Fruit fly (Drosophila melanogaster) whole organism, embryonic: ENCODE data around the gene Pde6.

Source experiments
- CG10209 ChIP-seq: fragments of 200-800 bp; sonication (Bioruptor generic); optimal IDR thresholded peaks from 3 replicates; lab custom pipeline; 2017; ENCODE audit warnings: missing biosample characterization, mild to moderate bottlenecking, missing genetic modification characterization, missing genetic modification reagents
- CG1024 ChIP-seq: fragments of 200-800 bp; sonication (Bioruptor generic); IDR thresholded peaks from 2 replicates; pipeline ENCODE4 v1.3.6; 2022; ENCODE audit warnings: missing biosample characterization, missing genetic modification characterization
- CG10274 ChIP-seq: fragments of 200-800 bp; sonication (Bioruptor generic); optimal IDR thresholded peaks from 3 replicates; lab custom pipeline; 2017; ENCODE audit warnings: missing biosample characterization, mild to moderate bottlenecking, missing genetic modification characterization
- CG12071 ChIP-seq: fragments of 200-800 bp; sonication (Bioruptor generic); optimal IDR thresholded peaks from 3 replicates; lab custom pipeline; 2018; ENCODE audit warnings: missing biosample characterization, mild to moderate bottlenecking, missing genetic modification characterization
- CG12155 ChIP-seq: fragments of 200-800 bp; sonication (Bioruptor generic); optimal IDR thresholded peaks from 3 replicates; lab custom pipeline; 2016; ENCODE audit warnings: missing biosample characterization, missing genetic modification characterization
- CG12236 ChIP-seq: fragments of 200-800 bp; sonication (Bioruptor generic); optimal IDR thresholded peaks from 2 replicates; lab custom pipeline; 2016; ENCODE audit warnings: missing biosample characterization, missing genetic modification characterization
- CG12659 ChIP-seq: fragments of 200-800 bp; sonication (Bioruptor generic); optimal IDR thresholded peaks from 3 replicates; lab custom pipeline; 2017; ENCODE audit warnings: mild to moderate bottlenecking, missing biosample characterization, missing genetic modification reagents, missing genetic modification characterization
- CG12942 ChIP-seq: fragments of 200-800 bp; sonication (Bioruptor generic); optimal IDR thresholded peaks from 3 replicates; lab custom pipeline; 2016; ENCODE audit warnings: missing biosample characterization, missing genetic modification characterization
- CG13624 ChIP-seq: fragments of 200-800 bp; sonication (Bioruptor generic); optimal IDR thresholded peaks from 2 replicates; lab custom pipeline; 2016; ENCODE audit warnings: missing biosample characterization, missing genetic modification characterization
- CG15073 ChIP-seq: fragments of 200-800 bp; sonication (Bioruptor generic); optimal IDR thresholded peaks from 2 replicates; lab custom pipeline; 2016; ENCODE audit warnings: missing biosample characterization, missing genetic modification characterization
- CG16779 ChIP-seq: fragments of 200-800 bp; sonication (Bioruptor generic); IDR thresholded peaks from 2 replicates; pipeline ENCODE4 v1.3.6; 2022; ENCODE audit warnings: missing biosample characterization, missing genetic modification characterization
- CG16815 ChIP-seq: fragments of 200-800 bp; sonication (Bioruptor generic); optimal IDR thresholded peaks from 3 replicates; lab custom pipeline; 2017; ENCODE audit warnings: missing biosample characterization, mild to moderate bottlenecking, missing genetic modification characterization
- CG17385 ChIP-seq: fragments of 200-800 bp; sonication (Bioruptor generic); optimal IDR thresholded peaks from 3 replicates; lab custom pipeline; 2018; ENCODE audit warnings: missing biosample characterization, mild to moderate bottlenecking, missing genetic modification characterization
- CG30403 ChIP-seq: fragments of 200-800 bp; sonication (Bioruptor generic); optimal IDR thresholded peaks from 3 replicates; lab custom pipeline; 2016; ENCODE audit warnings: missing biosample characterization, missing genetic modification characterization
- CG31365 ChIP-seq: fragments of 200-800 bp; sonication (Bioruptor generic); optimal IDR thresholded peaks from 2 replicates; lab custom pipeline; 2018; ENCODE audit warnings: missing biosample characterization, mild to moderate bottlenecking, missing genetic modification characterization
- CG32767 ChIP-seq: fragments of 200-800 bp; sonication (Bioruptor generic); IDR thresholded peaks from 2 replicates; pipeline ENCODE4 v1.3.6; 2022; ENCODE audit warnings: missing biosample characterization, missing genetic modification characterization
- CG3281 ChIP-seq: fragments of 200-800 bp; sonication (Bioruptor generic); optimal IDR thresholded peaks from 3 replicates; lab custom pipeline; 2017; ENCODE audit warnings: missing biosample characterization, mild to moderate bottlenecking, missing genetic modification characterization
- CG4282 ChIP-seq: fragments of 200-800 bp; sonication (Bioruptor generic); optimal IDR thresholded peaks from 2 replicates; lab custom pipeline; 2016; ENCODE audit warnings: missing biosample characterization, missing genetic modification characterization
- CG4707 ChIP-seq: fragments of 200-800 bp; sonication (Bioruptor generic); optimal IDR thresholded peaks from 2 replicates; lab custom pipeline; 2018; ENCODE audit warnings: missing biosample characterization, mild to moderate bottlenecking, missing genetic modification characterization, moderate library complexity
- CG4820 ChIP-seq: fragments of 200-800 bp; sonication (Bioruptor generic); optimal IDR thresholded peaks from 3 replicates; lab custom pipeline; 2016; ENCODE audit warnings: missing biosample characterization, missing genetic modification characterization
- CG5953 ChIP-seq: fragments of 200-800 bp; sonication (Bioruptor generic); IDR thresholded peaks from 2 replicates; pipeline ENCODE4 v1.3.6; 2022; ENCODE audit warnings: missing biosample characterization, missing genetic modification characterization
- CG6689 ChIP-seq: fragments of 200-800 bp; sonication (Bioruptor generic); IDR thresholded peaks from 2 replicates; pipeline ENCODE4 v1.3.6; 2022; ENCODE audit warnings: missing biosample characterization, missing genetic modification characterization
- CG8944 ChIP-seq: fragments of 200-800 bp; sonication (Bioruptor generic); optimal IDR thresholded peaks from 3 replicates; lab custom pipeline; 2016; ENCODE audit warnings: missing biosample characterization, missing genetic modification characterization
- D19B ChIP-seq: fragments of 200-800 bp; sonication (Bioruptor generic); optimal IDR thresholded peaks from 2 replicates; lab custom pipeline; 2017; ENCODE audit warnings: missing biosample characterization, mild to moderate bottlenecking, missing genetic modification characterization
- Gug ChIP-seq: fragments of 200-800 bp; sonication (Bioruptor generic); IDR thresholded peaks from 4 replicates; pipeline ENCODE4 v1.3.6; 2022; ENCODE audit warnings: missing biosample characterization, missing genetic modification characterization
- H2.0 ChIP-seq: fragments of 200-800 bp; sonication (Bioruptor generic); IDR thresholded peaks from 2 replicates; pipeline ENCODE4 v1.3.6; 2022; ENCODE audit warnings: missing biosample characterization, missing genetic modification characterization
- HLH54F ChIP-seq: fragments of 200-800 bp; sonication (Bioruptor generic); optimal IDR thresholded peaks from 3 replicates; lab custom pipeline; 2016; ENCODE audit warnings: missing biosample characterization, missing genetic modification characterization
- Hr51 ChIP-seq, 2 experiments: fragments of 200-800 bp; sonication (Bioruptor generic); optimal IDR thresholded peaks; 2 replicates in 1 of 2; 3 replicates in 1 of 2; lab custom pipeline; 2016 to 2018; ENCODE audit warnings: missing biosample characterization in 2 of 2, missing genetic modification characterization in 2 of 2, mild to moderate bottlenecking in 1 of 2, moderate library complexity in 1 of 2
- Lim3 ChIP-seq: fragments of 200-800 bp; sonication (Bioruptor generic); IDR thresholded peaks from 2 replicates; pipeline ENCODE4 v1.3.6; 2022; ENCODE audit warnings: missing biosample characterization, missing genetic modification characterization
- Med ChIP-seq: fragments of 200-800 bp; sonication (Bioruptor generic); peaks from one replicate; lab custom pipeline; 2016; ENCODE audit warnings: missing biosample characterization, missing genetic modification characterization, mild to moderate bottlenecking, inconsistent platforms, moderate library complexity
- NC2α ChIP-seq: fragments of 200-800 bp; sonication (Bioruptor generic); optimal IDR thresholded peaks from 2 replicates; lab custom pipeline; 2016; ENCODE audit warnings: missing biosample characterization, missing genetic modification characterization
- Opbp ChIP-seq: fragments of 200-800 bp; sonication (Bioruptor generic); IDR thresholded peaks from 3 replicates; pipeline ENCODE4 v1.3.6; 2022; ENCODE audit warnings: missing biosample characterization, missing genetic modification characterization; ENCODE audit not compliant: partially characterized antibody
- Poxn ChIP-seq: fragments of 200-800 bp; sonication (Bioruptor generic); IDR thresholded peaks from 2 replicates; pipeline ENCODE4 v1.3.6; 2022; ENCODE audit warnings: missing biosample characterization, missing genetic modification characterization
- Sin3A ChIP-seq: fragments of >200 bp; optimal IDR thresholded peaks from 2 replicates; lab custom pipeline; 2018
- Taf1 ChIP-seq: fragments of 200-800 bp; sonication (Bioruptor generic); IDR thresholded peaks from 2 replicates; pipeline ENCODE4 v1.3.6; 2022; ENCODE audit warnings: missing biosample characterization, missing genetic modification characterization
- Usf ChIP-seq: fragments of 200-800 bp; sonication (Bioruptor generic); optimal IDR thresholded peaks from 2 replicates; lab custom pipeline; 2017; ENCODE audit warnings: missing genotype, missing biosample characterization, missing genetic modification characterization
- caup ChIP-seq: fragments of 200-800 bp; sonication (Bioruptor generic); optimal IDR thresholded peaks from 3 replicates; lab custom pipeline; 2017; ENCODE audit warnings: missing biosample characterization, mild to moderate bottlenecking, missing genetic modification characterization, moderate library complexity; ENCODE audit not compliant: severe bottlenecking
- chinmo ChIP-seq: fragments of 200-800 bp; sonication (Bioruptor generic); IDR thresholded peaks from 4 replicates; pipeline ENCODE4 v1.3.6; 2022; ENCODE audit warnings: missing biosample characterization, missing genetic modification characterization; ENCODE audit not compliant: partially characterized antibody
- cwo ChIP-seq: fragments of 200-800 bp; sonication (Bioruptor generic); optimal IDR thresholded peaks from 3 replicates; lab custom pipeline; 2017; ENCODE audit warnings: missing biosample characterization, missing genetic modification characterization, mild to moderate bottlenecking, moderate library complexity, missing genetic modification reagents
- ems ChIP-seq: fragments of 200-800 bp; sonication (Bioruptor generic); optimal IDR thresholded peaks from 3 replicates; lab custom pipeline; 2016; ENCODE audit warnings: missing biosample characterization, missing genetic modification characterization
- fd64A ChIP-seq: fragments of 200-800 bp; sonication (Bioruptor generic); optimal IDR thresholded peaks from 3 replicates; lab custom pipeline; 2018; ENCODE audit warnings: missing biosample characterization, mild to moderate bottlenecking, missing genetic modification characterization
- grau ChIP-seq: fragments of 200-800 bp; optimal IDR thresholded peaks from 3 replicates; lab custom pipeline; 2019; ENCODE audit warnings: missing biosample characterization, mild to moderate bottlenecking, missing genetic modification characterization, moderate library complexity
- gsb-n ChIP-seq: fragments of 200-800 bp; sonication (Bioruptor generic); optimal IDR thresholded peaks from 3 replicates; lab custom pipeline; 2018; ENCODE audit warnings: missing biosample characterization, mild to moderate bottlenecking, missing genetic modification characterization
- her ChIP-seq: fragments of 200-800 bp; sonication (Bioruptor generic); optimal IDR thresholded peaks from 2 replicates; lab custom pipeline; 2016; ENCODE audit warnings: missing biosample characterization, missing genetic modification characterization
- inv ChIP-seq: fragments of 200-800 bp; sonication (Bioruptor generic); IDR thresholded peaks from 2 replicates; pipeline ENCODE4 v1.3.6; 2022; ENCODE audit warnings: missing biosample characterization, missing genetic modification characterization; ENCODE audit not compliant: partially characterized antibody
- kni ChIP-seq: fragments of 200-800 bp; sonication (Bioruptor generic); optimal IDR thresholded peaks from 3 replicates; lab custom pipeline; 2017; ENCODE audit warnings: mild to moderate bottlenecking, missing biosample characterization, missing genetic modification reagents, missing genetic modification characterization
- pfk ChIP-seq: fragments of 200-800 bp; sonication (Bioruptor generic); optimal IDR thresholded peaks from 2 replicates; lab custom pipeline; 2018; ENCODE audit warnings: missing biosample characterization, mild to moderate bottlenecking, missing genetic modification characterization, moderate library complexity
- pros ChIP-seq: fragments of 200-800 bp; sonication (Bioruptor generic); optimal IDR thresholded peaks from 3 replicates; lab custom pipeline; 2019; ENCODE audit warnings: missing biosample characterization, mild to moderate bottlenecking, missing genetic modification characterization, moderate library complexity
- sd ChIP-seq: fragments of 200-800 bp; sonication (Bioruptor generic); optimal IDR thresholded peaks from 3 replicates; lab custom pipeline; 2018; ENCODE audit warnings: missing biosample characterization, mild to moderate bottlenecking, missing genetic modification characterization, moderate library complexity
- sima ChIP-seq: fragments of 200-800 bp; sonication (Bioruptor generic); optimal IDR thresholded peaks from 2 replicates; lab custom pipeline; 2016; ENCODE audit warnings: missing biosample characterization, missing genetic modification characterization
- unpg ChIP-seq: fragments of 200-800 bp; sonication (Bioruptor generic); optimal IDR thresholded peaks from 3 replicates; lab custom pipeline; 2018; ENCODE audit warnings: missing biosample characterization, mild to moderate bottlenecking, missing genetic modification characterization, moderate library complexity

The Pde6 gene

DNA sequence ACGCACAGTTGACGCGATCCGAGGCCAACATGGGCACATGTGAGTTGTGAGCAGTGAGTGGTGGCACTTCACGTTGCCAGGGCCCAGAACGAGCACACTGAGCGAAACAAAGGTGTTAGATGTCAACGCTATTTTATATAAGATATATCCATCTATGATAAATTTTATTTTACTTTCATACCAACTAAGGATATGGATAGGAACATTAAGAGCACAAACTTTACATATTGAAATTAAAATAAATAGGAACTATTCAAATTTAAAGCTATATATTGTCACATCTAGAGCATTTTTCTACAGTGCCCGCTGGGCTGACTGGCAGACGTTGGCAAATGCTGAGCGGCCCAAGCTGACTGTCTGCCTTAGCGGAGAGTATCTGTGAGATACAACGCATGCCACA lies 88.4 kb downstream of the Pde6 start (continued):
- TF ChIP-seq NC2α (GFP tag; lab: Kevin White, UChicago) = no peak
- no peak for TF ChIP-seq her (GFP tag; lab: Kevin White, UChicago)
- no peak for TF ChIP-seq CG10274 (GFP tag; lab: Kevin White, UChicago)
- TF ChIP-seq Taf1 (GFP tag; lab: Robert Waterston, UW) = no peak
- no peak for TF ChIP-seq CG16779
- TF ChIP-seq CG31365 (tag; lab: Kevin White, UChicago) = no peak
- peak; percentile 38 for TF ChIP-seq CG12659 (GFP tag; lab: Kevin White, UChicago)
- peak; percentile 35 for TF ChIP-seq CG4707
- peak; percentile 48 for TF ChIP-seq CG10209 (GFP tag; lab: Kevin White, UChicago)
- TF ChIP-seq inv (GFP tag; lab: Robert Waterston, UW) = no peak
- TF ChIP-seq D19B (GFP tag; lab: Kevin White, UChicago) = no peak
- TF ChIP-seq CG3281 (GFP tag; lab: Kevin White, UChicago) = peak; percentile 9
- no peak for TF ChIP-seq fd64A (GFP tag; lab: Kevin White, UChicago)
- TF ChIP-seq CG5953 = no peak
- TF ChIP-seq CG16815 (GFP tag; lab: Kevin White, UChicago) = peak; percentile 47
- peak; percentile 44; the same call in 1 of the 2 replicates for TF ChIP-seq CG1024 (GFP tag; lab: Robert Waterston, UW)
- TF ChIP-seq Sin3A = no peak
- TF ChIP-seq Hr51 (GFP tag; optimal IDR thresholded peaks at IDR 0.05; lab: Kevin White, UChicago) = peak; percentile 5 to 70
- no peak for TF ChIP-seq CG8944 (GFP tag; lab: Kevin White, UChicago)
- 0 out of 4 replicates have a peak, but pooled peaks have one; percentile 21 for TF ChIP-seq Gug
- TF ChIP-seq chinmo (GFP tag; lab: Robert Waterston, UW) = no peak
- no peak for TF ChIP-seq Usf (GFP tag; lab: Kevin White, UChicago)
- peak; percentile 6 for TF ChIP-seq sd (tag; lab: Kevin White, UChicago)
- no peak for TF ChIP-seq sima (GFP tag; lab: Kevin White, UChicago)
- TF ChIP-seq CG4282 = no peak
- TF ChIP-seq grau = peak; percentile 76
- peak; percentile 31 for TF ChIP-seq CG17385 (GFP tag; lab: Kevin White, UChicago)
- TF ChIP-seq HLH54F (GFP tag; lab: Kevin White, UChicago) = no peak
- peak; percentile 20 for TF ChIP-seq cwo (GFP tag; lab: Kevin White, UChicago)
- TF ChIP-seq H2.0 (GFP tag; lab: Robert Waterston, UW) = no peak
- TF ChIP-seq caup = no peak
- TF ChIP-seq kni (GFP tag; lab: Kevin White, UChicago) = no peak
- TF ChIP-seq CG12071 (GFP tag; lab: Kevin White, UChicago) = no peak
- peak; percentile 64 for TF ChIP-seq CG30403 (GFP tag; lab: Kevin White, UChicago)
- no peak for TF ChIP-seq CG12236 (GFP tag; lab: Kevin White, UChicago)
- TF ChIP-seq ems = no peak
- TF ChIP-seq unpg = peak; percentile 72
- no peak for TF ChIP-seq pfk (GFP tag; lab: Kevin White, UChicago)
- no peak for TF ChIP-seq CG13624 (GFP tag; lab: Kevin White, UChicago)
- TF ChIP-seq CG12942 = peak; percentile 10
- TF ChIP-seq Lim3 (GFP tag; lab: Robert Waterston, UW) = no peak
- TF ChIP-seq CG12155 (GFP tag; lab: Kevin White, UChicago) = peak; percentile 40
- no peak for TF ChIP-seq Opbp (GFP tag; lab: Robert Waterston, UW)
- TF ChIP-seq Med (GFP tag; lab: Kevin White, UChicago) = peak; percentile 90
- no peak for TF ChIP-seq Poxn (GFP tag; lab: Robert Waterston, UW)
- peak; percentile 68 for TF ChIP-seq CG4820 (GFP tag; lab: Kevin White, UChicago)
- peak; percentile 55 for TF ChIP-seq CG6689 (GFP tag; lab: Robert Waterston, UW)
- TF ChIP-seq CG15073 (GFP tag; lab: Kevin White, UChicago) = no peak
- peak; percentile 33; the same call in 1 of the 2 replicates for TF ChIP-seq CG32767 (GFP tag; lab: Robert Waterston, UW)
- peak; percentile 62 for TF ChIP-seq gsb-n (tag; lab: Kevin White, UChicago)
- no peak for TF ChIP-seq pros
